Worm (Caenorhabditis elegans): ENCODE results near the gene xbx-5.
"Not testable (repeated sequence)": the region's sequence is repeated elsewhere in the genome, so short reads cannot be mapped to it uniquely, and the experiment has no call there.

ce11 chrIII:3843514-3843913, 39.2 kb upstream of the xbx-5 start, which contains the start of gene C36A4.4:
- TF ChIP-seq nhr-237, lin-39, dmd-4, snpc-4, mdl-1, lsy-2, mab-5, skn-1, zag-1 (tag; optimal IDR thresholded peaks at IDR 0.05): not testable (repeated sequence)
